Fruit fly (Drosophila melanogaster) whole organism, embryonic: ENCODE data around the gene CG6962.
A peak's percentile ranks its signal among the peaks of the same experiment; 100 is the strongest.

Experiments used
- Bteb2 ChIP-seq: fragments of 200-800 bp; sonication (Bioruptor generic); optimal IDR thresholded peaks from 2 replicates; lab custom pipeline; 2016; ENCODE audit warnings: missing biosample characterization, missing genetic modification characterization
- CG10462 ChIP-seq: fragments of 200-800 bp; sonication (Bioruptor generic); optimal IDR thresholded peaks from 2 replicates; lab custom pipeline; 2016; ENCODE audit warnings: missing biosample characterization, missing genetic modification characterization
- CG11093 ChIP-seq: fragments of 200-800 bp; sonication (Bioruptor generic); IDR thresholded peaks from 3 replicates; pipeline ENCODE4 v1.3.6; 2022; ENCODE audit warnings: missing biosample characterization, missing genetic modification characterization
- CG11723 ChIP-seq: fragments of 200-800 bp; sonication (Bioruptor generic); optimal IDR thresholded peaks from 2 replicates; lab custom pipeline; 2017; ENCODE audit warnings: missing biosample characterization, mild to moderate bottlenecking, missing genetic modification characterization
- CG14965 ChIP-seq: fragments of 200-800 bp; sonication (Bioruptor generic); optimal IDR thresholded peaks from 2 replicates; lab custom pipeline; 2016; ENCODE audit warnings: missing biosample characterization, missing genetic modification characterization, borderline replicate concordance
- CG2116 ChIP-seq: fragments of 200-800 bp; sonication (Bioruptor generic); optimal IDR thresholded peaks from 3 replicates; lab custom pipeline; 2018; ENCODE audit warnings: missing biosample characterization, mild to moderate bottlenecking, missing genetic modification characterization
- CG31224 ChIP-seq: fragments of 200-800 bp; sonication (Bioruptor generic); IDR thresholded peaks from 2 replicates; pipeline ENCODE4 v1.3.6; 2022; ENCODE audit warnings: missing biosample characterization, missing genetic modification characterization
- CG31441 ChIP-seq: fragments of 200-800 bp; sonication (Bioruptor generic); IDR thresholded peaks from 2 replicates; pipeline ENCODE4 v1.3.6; 2022; ENCODE audit warnings: missing biosample characterization, missing genetic modification characterization
- CG43689 ChIP-seq: fragments of 200-800 bp; sonication (Bioruptor generic); IDR thresholded peaks from 2 replicates; pipeline ENCODE4 v1.3.6; 2022; ENCODE audit warnings: missing biosample characterization, missing genetic modification characterization
- CG6654 ChIP-seq: fragments of 200-800 bp; sonication (Bioruptor generic); optimal IDR thresholded peaks from 2 replicates; lab custom pipeline; 2017; ENCODE audit warnings: missing biosample characterization, mild to moderate bottlenecking, missing genetic modification characterization
- CG6689 ChIP-seq: fragments of 200-800 bp; sonication (Bioruptor generic); IDR thresholded peaks from 2 replicates; pipeline ENCODE4 v1.3.6; 2022; ENCODE audit warnings: missing biosample characterization, missing genetic modification characterization
- CG7745 ChIP-seq: fragments of 200-800 bp; sonication (Bioruptor generic); optimal IDR thresholded peaks from 2 replicates; lab custom pipeline; 2018; ENCODE audit warnings: missing biosample characterization, mild to moderate bottlenecking, missing genetic modification characterization, moderate library complexity
- CG7987 ChIP-seq: fragments of 200-800 bp; sonication (Bioruptor generic); optimal IDR thresholded peaks from 2 replicates; lab custom pipeline; 2018; ENCODE audit warnings: missing biosample characterization, mild to moderate bottlenecking, missing genetic modification characterization, moderate library complexity
- CG9437 ChIP-seq: fragments of 200-800 bp; sonication (Bioruptor generic); optimal IDR thresholded peaks from 2 replicates; lab custom pipeline; 2018; ENCODE audit warnings: missing biosample characterization, mild to moderate bottlenecking, missing genetic modification characterization
- Dfd ChIP-seq, 2 experiments: fragments of >200 bp; optimal IDR thresholded peaks; 2 replicates each; lab custom pipeline; 2017; ENCODE audit warnings: missing biosample characterization in 2 of 2, missing genetic modification characterization in 2 of 2
- H15 ChIP-seq: fragments of 200-800 bp; sonication (Bioruptor generic); IDR thresholded peaks from 3 replicates; pipeline ENCODE4 v1.3.6; 2022; ENCODE audit warnings: missing biosample characterization, missing genetic modification characterization
- HLH3B ChIP-seq: fragments of 200-800 bp; sonication (Bioruptor generic); IDR thresholded peaks from 2 replicates; pipeline ENCODE4 v1.3.6; 2022; ENCODE audit warnings: missing biosample characterization, missing genetic modification characterization
- Hr39 ChIP-seq: fragments of >200 bp; optimal IDR thresholded peaks from 2 replicates; lab custom pipeline; 2017
- Hsf ChIP-seq: fragments of 200-800 bp; sonication (Bioruptor generic); optimal IDR thresholded peaks from 3 replicates; lab custom pipeline; 2016; ENCODE audit warnings: missing biosample characterization, missing genetic modification characterization
- Lpt ChIP-seq: fragments of >200 bp; optimal IDR thresholded peaks from 2 replicates; lab custom pipeline; 2018; ENCODE audit warnings: missing biosample characterization, missing genetic modification characterization
- MBD-R2 ChIP-seq: fragments of 200-800 bp; sonication (Bioruptor generic); IDR thresholded peaks from 2 replicates; pipeline ENCODE4 v1.3.6; 2022; ENCODE audit warnings: missing biosample characterization, missing genetic modification characterization
- MESR4 ChIP-seq: fragments of 200-800 bp; sonication (Bioruptor generic); optimal IDR thresholded peaks from 2 replicates; lab custom pipeline; 2018; ENCODE audit warnings: missing biosample characterization, mild to moderate bottlenecking, missing genetic modification characterization, moderate library complexity
- Myb ChIP-seq: fragments of 200-800 bp; sonication (Bioruptor generic); optimal IDR thresholded peaks from 2 replicates; lab custom pipeline; 2016; ENCODE audit warnings: missing biosample characterization, missing genetic modification characterization
- NC2β ChIP-seq: fragments of 200-800 bp; sonication (Bioruptor generic); optimal IDR thresholded peaks from 2 replicates; lab custom pipeline; 2016; ENCODE audit warnings: missing biosample characterization, missing genetic modification characterization
- Nf-YB ChIP-seq: fragments of 200-800 bp; sonication (Bioruptor generic); optimal IDR thresholded peaks from 3 replicates; lab custom pipeline; 2019; ENCODE audit warnings: missing biosample characterization, mild to moderate bottlenecking, missing genetic modification characterization, moderate library complexity
- Nf-YC ChIP-seq: fragments of 200-800 bp; optimal IDR thresholded peaks from 3 replicates; lab custom pipeline; 2019; ENCODE audit warnings: missing biosample characterization, mild to moderate bottlenecking, missing genetic modification characterization, moderate library complexity
- Stat92E ChIP-seq, 3 experiments: fragments of >200 bp in 2 of 3; fragments of 200-800 bp in 1 of 3; sonication (Bioruptor generic) in 1 of 3; optimal IDR thresholded peaks; 2 replicates each; lab custom pipeline; 2017 to 2019; ENCODE audit warnings: missing biosample characterization in 3 of 3, missing genetic modification characterization in 3 of 3, mild to moderate bottlenecking in 1 of 3, moderate library complexity in 1 of 3
- Taf1 ChIP-seq: fragments of 200-800 bp; sonication (Bioruptor generic); IDR thresholded peaks from 2 replicates; pipeline ENCODE4 v1.3.6; 2022; ENCODE audit warnings: missing biosample characterization, missing genetic modification characterization
- ash1 ChIP-seq: fragments of 200-800 bp; sonication (Bioruptor generic); optimal IDR thresholded peaks from 2 replicates; lab custom pipeline; 2018; ENCODE audit warnings: missing biosample characterization, mild to moderate bottlenecking, missing genetic modification characterization
- bab2 ChIP-seq: fragments of 200-800 bp; sonication (Bioruptor generic); optimal IDR thresholded peaks from 2 replicates; lab custom pipeline; 2016; ENCODE audit warnings: missing biosample characterization, missing genetic modification characterization
- br ChIP-seq: fragments of >200 bp; optimal IDR thresholded peaks from 2 replicates; lab custom pipeline; 2017
- ci ChIP-seq: fragments of 200-800 bp; sonication (Bioruptor generic); IDR thresholded peaks from 3 replicates; pipeline ENCODE4 v1.3.6; 2022; ENCODE audit warnings: missing biosample characterization, missing genetic modification characterization
- crol ChIP-seq: fragments of 200-800 bp; sonication (Bioruptor generic); IDR thresholded peaks from 2 replicates; pipeline ENCODE4 v1.3.6; 2022; ENCODE audit warnings: missing biosample characterization, missing genetic modification characterization
- cwo ChIP-seq: fragments of 200-800 bp; sonication (Bioruptor generic); optimal IDR thresholded peaks from 3 replicates; lab custom pipeline; 2017; ENCODE audit warnings: missing biosample characterization, missing genetic modification characterization, mild to moderate bottlenecking, moderate library complexity, missing genetic modification reagents
- danr ChIP-seq: fragments of 200-800 bp; sonication (Bioruptor generic); IDR thresholded peaks from 2 replicates; pipeline ENCODE4 v1.3.6; 2022; ENCODE audit warnings: missing biosample characterization, missing genetic modification characterization
- dati ChIP-seq: fragments of 200-800 bp; sonication (Bioruptor generic); IDR thresholded peaks from 2 replicates; pipeline ENCODE4 v1.3.6; 2022; ENCODE audit warnings: missing biosample characterization, missing genetic modification characterization
- emc ChIP-seq: fragments of 200-800 bp; sonication (Bioruptor generic); optimal IDR thresholded peaks from 2 replicates; lab custom pipeline; 2016; ENCODE audit warnings: missing biosample characterization, missing genetic modification characterization
- en ChIP-seq: fragments of 200-800 bp; sonication (Bioruptor generic); optimal IDR thresholded peaks from 2 replicates; lab custom pipeline; 2016; ENCODE audit warnings: missing biosample characterization, missing genetic modification characterization
- ftz-f1 ChIP-seq: fragments of 200-800 bp; sonication (Bioruptor generic); optimal IDR thresholded peaks from 2 replicates; lab custom pipeline; 2016; ENCODE audit warnings: missing biosample characterization, missing genetic modification characterization
- gt ChIP-seq: fragments of 200-800 bp; sonication (Bioruptor generic); IDR thresholded peaks from 2 replicates; pipeline ENCODE4 v1.3.6; 2022; ENCODE audit warnings: missing biosample characterization, missing genetic modification characterization
- kay ChIP-seq: fragments of 200-800 bp; sonication (Bioruptor generic); optimal IDR thresholded peaks from 2 replicates; lab custom pipeline; 2016; ENCODE audit warnings: missing biosample characterization, missing genetic modification characterization
- ken ChIP-seq: fragments of 200-800 bp; sonication (Bioruptor generic); IDR thresholded peaks from 3 replicates; pipeline ENCODE4 v1.3.6; 2022; ENCODE audit warnings: missing biosample characterization, missing genetic modification characterization
- run ChIP-seq: fragments of 200-800 bp; sonication (Bioruptor generic); optimal IDR thresholded peaks from 3 replicates; lab custom pipeline; 2018; ENCODE audit warnings: missing biosample characterization, mild to moderate bottlenecking, missing genetic modification characterization
- sens ChIP-seq: fragments of 200-800 bp; sonication (Bioruptor generic); peaks from one replicate; lab custom pipeline; 2016; ENCODE audit warnings: missing biosample characterization, missing genetic modification characterization
- so ChIP-seq: fragments of 200-800 bp; sonication (Bioruptor generic); IDR thresholded peaks from 3 replicates; pipeline ENCODE4 v1.3.6; 2022; ENCODE audit warnings: missing biosample characterization, missing genetic modification characterization
- sob ChIP-seq: fragments of 200-800 bp; sonication (Bioruptor generic); IDR thresholded peaks from 2 replicates; pipeline ENCODE4 v1.3.6; 2022; ENCODE audit warnings: missing biosample characterization, missing genetic modification characterization
- ssp ChIP-seq: fragments of 200-800 bp; sonication (Bioruptor generic); IDR thresholded peaks from 2 replicates; pipeline ENCODE4 v1.3.6; 2022; ENCODE audit warnings: missing biosample characterization, missing genetic modification characterization
- stwl ChIP-seq: fragments of 200-800 bp; sonication (Bioruptor generic); optimal IDR thresholded peaks from 3 replicates; lab custom pipeline; 2018; ENCODE audit warnings: missing biosample characterization, mild to moderate bottlenecking, missing genetic modification characterization, moderate library complexity
- tap ChIP-seq: fragments of 200-800 bp; optimal IDR thresholded peaks from 3 replicates; lab custom pipeline; 2019; ENCODE audit warnings: missing biosample characterization, mild to moderate bottlenecking, missing genetic modification characterization, moderate library complexity
- zen2 ChIP-seq: fragments of 200-800 bp; sonication (Bioruptor generic); IDR thresholded peaks from 3 replicates; pipeline ENCODE4 v1.3.6; 2022; ENCODE audit warnings: missing biosample characterization, missing genetic modification characterization; ENCODE audit not compliant: partially characterized antibody

Gene CG6962

DNA sequence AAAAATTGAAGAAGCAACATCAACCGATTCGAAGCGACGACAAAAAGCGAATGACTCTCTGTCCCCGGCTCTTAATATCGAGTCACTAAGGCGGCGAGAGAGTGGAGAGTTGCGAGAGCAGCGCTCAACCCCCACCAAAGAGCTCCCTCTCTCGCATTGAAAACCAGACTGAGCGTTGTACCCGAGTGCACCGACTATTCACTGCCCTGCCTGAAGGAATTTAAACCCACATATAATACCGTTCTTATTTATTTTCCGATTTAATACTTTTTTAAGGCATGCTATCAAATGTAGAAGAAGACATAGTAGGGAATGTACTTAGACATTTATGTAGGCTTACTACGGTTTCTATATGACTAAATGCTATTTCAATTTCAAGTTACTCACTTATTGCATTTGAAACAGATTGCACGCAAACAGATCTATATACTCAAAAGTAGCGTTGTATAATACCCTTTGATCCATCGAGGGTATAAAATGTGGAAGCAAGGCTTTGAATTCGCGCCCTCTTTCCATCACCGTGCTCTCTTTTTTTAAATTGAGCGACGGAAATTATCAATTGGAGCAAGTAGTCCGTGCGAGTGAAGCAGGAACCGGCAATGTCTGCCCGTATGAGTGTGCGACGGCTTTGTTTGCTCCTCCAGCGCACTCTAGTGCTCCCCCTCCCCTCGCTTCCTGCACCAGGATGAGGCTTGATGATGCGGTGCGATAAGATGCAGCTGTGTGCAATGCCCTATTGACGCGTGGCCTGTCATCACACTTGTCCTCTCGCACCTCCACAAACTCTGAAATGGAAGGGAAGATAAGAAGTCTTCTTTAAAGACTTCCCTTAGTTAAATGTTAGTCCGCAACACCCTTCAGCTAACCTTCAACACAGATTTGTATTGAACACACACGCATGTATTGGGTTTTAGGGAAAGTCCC lies 5.0 kb upstream of the CG6962 start, which contains the start of gene mthl5 (continued):
- TF ChIP-seq so (GFP tag; lab: Robert Waterston, UW), result peak; percentile 65; the same call in 2 of the 3 replicates
- peak; percentile 88 for TF ChIP-seq Hsf (GFP tag; lab: Kevin White, UChicago)
- peak; percentile 73 for TF ChIP-seq HLH3B (GFP tag; lab: Robert Waterston, UW)
- peak; percentile 96 for TF ChIP-seq sens (GFP tag; lab: Kevin White, UChicago)
- TF ChIP-seq CG14965, result peak; percentile 61
- TF ChIP-seq zen2 (GFP tag; lab: Robert Waterston, UW), result no peak
- TF ChIP-seq CG6654 (GFP tag; lab: Kevin White, UChicago), result peak; percentile 47
- peak; percentile 62 for TF ChIP-seq Nf-YB (GFP tag; lab: Kevin White, UChicago)
- peak; percentile 61 for TF ChIP-seq CG11723 (GFP tag; lab: Kevin White, UChicago)
- peak; percentile 20 for TF ChIP-seq kay
- TF ChIP-seq CG43689 (GFP tag; lab: Robert Waterston, UW), result peak; percentile 27; the same call in 1 of the 2 replicates
- peak; percentile 31; the same call in 1 of the 2 replicates for TF ChIP-seq dati (GFP tag; lab: Robert Waterston, UW)
- TF ChIP-seq Dfd (GFP tag; optimal IDR thresholded peaks at IDR 0.05; lab: Kevin White, UChicago), result no peak
- TF ChIP-seq emc (GFP tag; lab: Kevin White, UChicago), result peak; percentile 32
- TF ChIP-seq cwo (GFP tag; lab: Kevin White, UChicago), result peak; percentile 66
- TF ChIP-seq gt (GFP tag; lab: Robert Waterston, UW), result no peak
- no peak for TF ChIP-seq MESR4 (GFP tag; lab: Kevin White, UChicago)
- TF ChIP-seq ssp (GFP tag; lab: Robert Waterston, UW), result peak; percentile 64
- peak; percentile 87 for TF ChIP-seq bab2 (GFP tag; lab: Kevin White, UChicago)
- TF ChIP-seq run, result no peak
- no peak for TF ChIP-seq br (lab: Kevin White, UChicago)
- TF ChIP-seq ftz-f1 (GFP tag; lab: Kevin White, UChicago), result no peak
- TF ChIP-seq stwl (tag; lab: Kevin White, UChicago), result peak; percentile 13
- peak; percentile 61 for TF ChIP-seq Bteb2 (GFP tag; lab: Kevin White, UChicago)
- TF ChIP-seq CG7987 (GFP tag; lab: Kevin White, UChicago), result no peak
- TF ChIP-seq CG7745 (tag; lab: Kevin White, UChicago), result no peak
- TF ChIP-seq sob, result peak; percentile 64
- TF ChIP-seq CG31441, result peak; percentile 82
- TF ChIP-seq Lpt (GFP tag; lab: Kevin White, UChicago), result no peak
- peak; percentile 73 for TF ChIP-seq CG9437 (GFP tag; lab: Kevin White, UChicago)
- TF ChIP-seq CG2116 (GFP tag; lab: Kevin White, UChicago), result peak; percentile 22
- TF ChIP-seq CG31224 (GFP tag; lab: Robert Waterston, UW), result no peak; the same call in 1 of the 2 replicates
- peak; percentile 69 for TF ChIP-seq CG10462 (GFP tag; lab: Kevin White, UChicago)
- TF ChIP-seq ci (GFP tag; lab: Robert Waterston, UW), result peak; percentile 83
- peak; percentile 10; the same call in 1 of the 2 replicates for TF ChIP-seq crol (GFP tag; lab: Robert Waterston, UW)
- peak; percentile 66 for TF ChIP-seq en (GFP tag; lab: Kevin White, UChicago)
- no peak for TF ChIP-seq Nf-YC (tag; lab: Kevin White, UChicago)
- TF ChIP-seq CG6689, result peak; percentile 79
- peak; percentile 36 for TF ChIP-seq NC2β
- TF ChIP-seq H15 (GFP tag; lab: Robert Waterston, UW), result peak; percentile 61
- TF ChIP-seq Taf1, result no peak
- peak; percentile 65 for TF ChIP-seq danr (GFP tag; lab: Robert Waterston, UW)
- peak in 1 of 3 experiments; percentile 21 for TF ChIP-seq Stat92E (GFP tag; optimal IDR thresholded peaks at IDR 0.05; lab: Kevin White, UChicago)
- peak; percentile 56 for TF ChIP-seq Myb (GFP tag; lab: Kevin White, UChicago)
- peak; percentile 56; the same call in 1 of the 3 replicates for TF ChIP-seq CG11093 (GFP tag; lab: Robert Waterston, UW)
- TF ChIP-seq Hr39, result no peak
- no peak for TF ChIP-seq ash1
- TF ChIP-seq ken (GFP tag; lab: Robert Waterston, UW), result peak; percentile 82
- peak; percentile 27; the same call in 1 of the 2 replicates for TF ChIP-seq MBD-R2 (GFP tag; lab: Robert Waterston, UW)
- peak; percentile 45 for TF ChIP-seq tap
